Fruit fly (Drosophila melanogaster) whole organism, embryonic: ENCODE measurements around the gene Bili.

Source experiments
- Atf6 ChIP-seq: fragments of 200-800 bp; sonication (Bioruptor generic); IDR thresholded peaks from 2 replicates; pipeline ENCODE4 v1.3.6; 2022; ENCODE audit warnings: missing biosample characterization, missing genetic modification characterization
- BEAF-32 ChIP-seq: fragments of 200-800 bp; sonication (Bioruptor generic); optimal IDR thresholded peaks from 3 replicates; lab custom pipeline; 2017; ENCODE audit warnings: missing biosample characterization, missing genetic modification characterization, mild to moderate bottlenecking, moderate library complexity, missing genetic modification reagents
- Bgb ChIP-seq: fragments of 200-800 bp; sonication (Bioruptor generic); IDR thresholded peaks from 2 replicates; pipeline ENCODE4 v1.3.6; 2022; ENCODE audit warnings: missing biosample characterization, missing genetic modification characterization; ENCODE audit not compliant: partially characterized antibody
- BtbVII ChIP-seq: fragments of 200-800 bp; sonication (Bioruptor generic); optimal IDR thresholded peaks from 3 replicates; lab custom pipeline; 2017; ENCODE audit warnings: missing biosample characterization, mild to moderate bottlenecking, missing genetic modification characterization
- CG10209 ChIP-seq: fragments of 200-800 bp; sonication (Bioruptor generic); optimal IDR thresholded peaks from 3 replicates; lab custom pipeline; 2017; ENCODE audit warnings: missing biosample characterization, mild to moderate bottlenecking, missing genetic modification characterization, missing genetic modification reagents
- CG11695 ChIP-seq: fragments of 200-800 bp; sonication (Bioruptor generic); IDR thresholded peaks from 3 replicates; pipeline ENCODE4 v1.3.6; 2022; ENCODE audit warnings: missing biosample characterization, missing genetic modification characterization
- CG11723 ChIP-seq: fragments of 200-800 bp; sonication (Bioruptor generic); optimal IDR thresholded peaks from 2 replicates; lab custom pipeline; 2017; ENCODE audit warnings: missing biosample characterization, mild to moderate bottlenecking, missing genetic modification characterization
- CG12942 ChIP-seq: fragments of 200-800 bp; sonication (Bioruptor generic); optimal IDR thresholded peaks from 3 replicates; lab custom pipeline; 2016; ENCODE audit warnings: missing biosample characterization, missing genetic modification characterization
- CG14014 ChIP-seq: fragments of 200-800 bp; sonication (Bioruptor generic); IDR thresholded peaks from 2 replicates; pipeline ENCODE4 v1.3.6; 2022; ENCODE audit warnings: missing biosample characterization, missing genetic modification characterization
- CG14667 ChIP-seq: fragments of 200-800 bp; sonication (Bioruptor generic); IDR thresholded peaks from 2 replicates; pipeline ENCODE4 v1.3.6; 2022; ENCODE audit warnings: missing biosample characterization, missing genetic modification characterization
- CG15269 ChIP-seq: fragments of 200-800 bp; sonication (Bioruptor generic); optimal IDR thresholded peaks from 2 replicates; lab custom pipeline; 2018; ENCODE audit warnings: missing biosample characterization, mild to moderate bottlenecking, missing genetic modification characterization, moderate library complexity
- CG1647 ChIP-seq: fragments of 200-800 bp; sonication (Bioruptor generic); optimal IDR thresholded peaks from 3 replicates; lab custom pipeline; 2016; ENCODE audit warnings: missing biosample characterization, missing genetic modification characterization
- CG16863 ChIP-seq: fragments of 200-800 bp; sonication (Bioruptor generic); optimal IDR thresholded peaks from 3 replicates; lab custom pipeline; 2016; ENCODE audit warnings: missing biosample characterization, missing genetic modification characterization
- CG17361 ChIP-seq: fragments of 200-800 bp; sonication (Bioruptor generic); IDR thresholded peaks from 3 replicates; pipeline ENCODE4 v1.3.6; 2022; ENCODE audit warnings: missing biosample characterization, missing genetic modification characterization
- CG17612 ChIP-seq: fragments of 200-800 bp; sonication (Bioruptor generic); IDR thresholded peaks from 2 replicates; pipeline ENCODE4 v1.3.6; 2022; ENCODE audit warnings: missing biosample characterization, missing genetic modification characterization
- CG2116 ChIP-seq: fragments of 200-800 bp; sonication (Bioruptor generic); optimal IDR thresholded peaks from 3 replicates; lab custom pipeline; 2018; ENCODE audit warnings: missing biosample characterization, mild to moderate bottlenecking, missing genetic modification characterization
- CG34224 ChIP-seq: fragments of 200-800 bp; sonication (Bioruptor generic); IDR thresholded peaks from 3 replicates; pipeline ENCODE4 v1.3.6; 2022; ENCODE audit warnings: missing biosample characterization, missing genetic modification characterization; ENCODE audit not compliant: partially characterized antibody
- CG3838 ChIP-seq: fragments of 200-800 bp; sonication (Bioruptor generic); optimal IDR thresholded peaks from 3 replicates; lab custom pipeline; 2016; ENCODE audit warnings: missing biosample characterization, missing genetic modification characterization
- CG3847 ChIP-seq: fragments of 200-800 bp; sonication (Bioruptor generic); IDR thresholded peaks from 2 replicates; pipeline ENCODE4 v1.3.6; 2022; ENCODE audit warnings: missing biosample characterization, missing genetic modification characterization
- CG4617 ChIP-seq: fragments of 200-800 bp; sonication (Bioruptor generic); optimal IDR thresholded peaks from 3 replicates; lab custom pipeline; 2016; ENCODE audit warnings: missing biosample characterization, missing genetic modification characterization, borderline replicate concordance
- CG6683 ChIP-seq: fragments of 200-800 bp; sonication (Bioruptor generic); optimal IDR thresholded peaks from 2 replicates; lab custom pipeline; 2017; ENCODE audit warnings: missing biosample characterization, mild to moderate bottlenecking, missing genetic modification characterization, missing genetic modification reagents
- CG7556 ChIP-seq: fragments of 200-800 bp; sonication (Bioruptor generic); optimal IDR thresholded peaks from 2 replicates; lab custom pipeline; 2017; ENCODE audit warnings: missing biosample characterization, mild to moderate bottlenecking, missing genetic modification characterization
- CG9215 ChIP-seq: fragments of 200-800 bp; sonication (Bioruptor generic); IDR thresholded peaks from 2 replicates; pipeline ENCODE4 v1.3.6; 2022; ENCODE audit warnings: missing biosample characterization, missing genetic modification characterization
- CG9876 ChIP-seq: fragments of 200-800 bp; sonication (Bioruptor generic); optimal IDR thresholded peaks from 2 replicates; lab custom pipeline; 2016; ENCODE audit warnings: missing biosample characterization, missing genetic modification characterization
- Doc2 ChIP-seq: fragments of 200-800 bp; sonication (Bioruptor generic); IDR thresholded peaks from 2 replicates; pipeline ENCODE4 v1.3.6; 2022; ENCODE audit warnings: missing biosample characterization, missing genetic modification characterization
- E2f1 ChIP-seq: fragments of 200-800 bp; sonication (Bioruptor generic); IDR thresholded peaks from 2 replicates; pipeline ENCODE4 v1.3.6; 2022; ENCODE audit warnings: missing biosample characterization, missing genetic modification characterization
- GATAe ChIP-seq: fragments of 200-800 bp; sonication (Bioruptor generic); conservative IDR thresholded peaks from 2 replicates; pipeline ENCODE4 v1.3.6; 2022; ENCODE audit warnings: missing biosample characterization, missing genetic modification characterization
- HHEX ChIP-seq: fragments of 200-800 bp; sonication (Bioruptor generic); optimal IDR thresholded peaks from 3 replicates; lab custom pipeline; 2017; ENCODE audit warnings: missing biosample characterization, mild to moderate bottlenecking, missing genetic modification characterization, missing genetic modification reagents
- HLH4C ChIP-seq: fragments of 200-800 bp; sonication (Bioruptor generic); IDR thresholded peaks from 3 replicates; pipeline ENCODE4 v1.3.6; 2022; ENCODE audit warnings: missing biosample characterization, missing genetic modification characterization; ENCODE audit not compliant: partially characterized antibody
- Hey ChIP-seq: fragments of 200-800 bp; sonication (Bioruptor generic); optimal IDR thresholded peaks from 3 replicates; lab custom pipeline; 2018; ENCODE audit warnings: missing biosample characterization, mild to moderate bottlenecking, missing genetic modification characterization
- Hsf ChIP-seq: fragments of 200-800 bp; sonication (Bioruptor generic); optimal IDR thresholded peaks from 3 replicates; lab custom pipeline; 2016; ENCODE audit warnings: missing biosample characterization, missing genetic modification characterization
- Meics ChIP-seq: fragments of 200-800 bp; sonication (Bioruptor generic); optimal IDR thresholded peaks from 2 replicates; lab custom pipeline; 2017; ENCODE audit warnings: missing biosample characterization, mild to moderate bottlenecking, missing genetic modification characterization
- Neu2 ChIP-seq: fragments of 200-800 bp; sonication (Bioruptor generic); optimal IDR thresholded peaks from 3 replicates; lab custom pipeline; 2016; ENCODE audit warnings: missing biosample characterization, missing genetic modification characterization, borderline replicate concordance
- Tbp ChIP-seq: fragments of >200 bp; optimal IDR thresholded peaks from 2 replicates; lab custom pipeline; 2018; ENCODE audit warnings: missing biosample characterization, missing genetic modification characterization
- Xrp1 ChIP-seq: fragments of 200-800 bp; sonication (Bioruptor generic); IDR thresholded peaks from 2 replicates; pipeline ENCODE4 v1.3.6; 2022; ENCODE audit warnings: missing biosample characterization, missing genetic modification characterization
- ash1 ChIP-seq: fragments of 200-800 bp; sonication (Bioruptor generic); optimal IDR thresholded peaks from 2 replicates; lab custom pipeline; 2018; ENCODE audit warnings: missing biosample characterization, mild to moderate bottlenecking, missing genetic modification characterization
- bab2 ChIP-seq: fragments of 200-800 bp; sonication (Bioruptor generic); optimal IDR thresholded peaks from 2 replicates; lab custom pipeline; 2016; ENCODE audit warnings: missing biosample characterization, missing genetic modification characterization
- btn ChIP-seq: fragments of 200-800 bp; sonication (Bioruptor generic); optimal IDR thresholded peaks from 2 replicates; lab custom pipeline; 2016; ENCODE audit warnings: missing biosample characterization, missing genetic modification characterization
- corto ChIP-seq: fragments of 200-800 bp; sonication (Bioruptor generic); optimal IDR thresholded peaks from 2 replicates; lab custom pipeline; 2016; ENCODE audit warnings: missing biosample characterization, mild to moderate bottlenecking, missing genetic modification characterization, moderate library complexity
- crol ChIP-seq: fragments of 200-800 bp; sonication (Bioruptor generic); IDR thresholded peaks from 2 replicates; pipeline ENCODE4 v1.3.6; 2022; ENCODE audit warnings: missing biosample characterization, missing genetic modification characterization
- gce ChIP-seq: fragments of 200-800 bp; sonication (Bioruptor generic); IDR thresholded peaks from 3 replicates; pipeline ENCODE4 v1.3.6; 2022; ENCODE audit warnings: missing biosample characterization, missing genetic modification characterization
- grn ChIP-seq: fragments of 200-800 bp; sonication (Bioruptor generic); optimal IDR thresholded peaks from 3 replicates; lab custom pipeline; 2017; ENCODE audit warnings: missing biosample characterization, missing genetic modification characterization
- ind ChIP-seq: fragments of 200-800 bp; sonication (Bioruptor generic); optimal IDR thresholded peaks from 3 replicates; lab custom pipeline; 2016; ENCODE audit warnings: missing biosample characterization, missing genetic modification characterization
- maf-S ChIP-seq: fragments of 200-800 bp; sonication (Bioruptor generic); optimal IDR thresholded peaks from 2 replicates; lab custom pipeline; 2016; ENCODE audit warnings: missing biosample characterization, missing genetic modification characterization
- pan ChIP-seq, 4 experiments: fragments of >200 bp in 3 of 4; fragments of 200-800 bp in 1 of 4; sonication (Bioruptor generic) in 1 of 4; optimal IDR thresholded peaks in 3 of 4; IDR thresholded peaks in 1 of 4; 2 replicates each; pipeline versions ENCODE4 v1.3.6 to Lab custom; 2017 to 2022; ENCODE audit warnings: missing biosample characterization in 2 of 4, missing genetic modification characterization in 2 of 4, mixed read lengths in 1 of 4
- phol ChIP-seq: fragments of 200-800 bp; sonication (Bioruptor generic); optimal IDR thresholded peaks from 3 replicates; lab custom pipeline; 2018; ENCODE audit warnings: missing biosample characterization, mild to moderate bottlenecking, missing genetic modification characterization, moderate library complexity
- salm ChIP-seq: fragments of 200-800 bp; sonication (Bioruptor generic); optimal IDR thresholded peaks from 2 replicates; lab custom pipeline; 2018; ENCODE audit warnings: missing biosample characterization, mild to moderate bottlenecking, missing genetic modification characterization
- scrt ChIP-seq: fragments of 200-800 bp; sonication (Bioruptor generic); optimal IDR thresholded peaks from 2 replicates; lab custom pipeline; 2018; ENCODE audit warnings: missing biosample characterization, mild to moderate bottlenecking, missing genetic modification characterization, moderate library complexity
- sna ChIP-seq: fragments of 200-800 bp; sonication (Bioruptor generic); IDR thresholded peaks from 2 replicates; pipeline ENCODE4 v1.3.6; 2022; ENCODE audit warnings: missing biosample characterization, missing genetic modification characterization; ENCODE audit not compliant: partially characterized antibody
- trem ChIP-seq: fragments of 200-800 bp; optimal IDR thresholded peaks from 3 replicates; lab custom pipeline; 2019; ENCODE audit warnings: missing biosample characterization, mild to moderate bottlenecking, missing genetic modification characterization, moderate library complexity
- yki ChIP-seq: fragments of >200 bp; optimal IDR thresholded peaks from 3 replicates; lab custom pipeline; 2018

Bili gene

DNA sequence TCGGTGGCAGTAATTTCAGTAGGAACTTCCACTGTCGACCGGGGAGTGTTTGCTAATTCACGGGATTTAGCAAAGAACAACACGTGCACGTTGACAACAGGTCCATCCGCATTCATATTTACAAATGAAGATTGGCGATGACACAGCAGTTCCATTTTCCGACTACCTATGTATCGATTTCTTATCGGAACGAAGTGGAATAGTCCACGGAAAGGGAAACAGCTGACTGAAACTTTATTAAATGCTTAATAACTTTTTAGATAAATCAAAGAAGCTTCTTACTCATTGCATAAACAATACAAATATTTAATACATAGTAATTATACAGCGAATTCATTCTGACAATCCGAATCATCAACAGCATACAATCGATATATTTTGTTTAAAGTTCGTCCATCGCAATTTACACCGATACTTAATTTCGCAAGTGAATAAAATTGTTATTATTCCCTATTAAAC lies 3.8 kb upstream of the Bili start, which contains the start of the genes Mocs2A, Mocs2B and Clbn (continued):
- no peak for TF ChIP-seq Tbp (GFP tag; lab: Kevin White, UChicago)
- no peak for TF ChIP-seq CG9876 (GFP tag; lab: Kevin White, UChicago)
- peak; percentile 81 for TF ChIP-seq scrt (GFP tag; lab: Kevin White, UChicago)
- no peak; the same call in 1 of the 2 replicates for TF ChIP-seq CG3847 (GFP tag; lab: Robert Waterston, UW)
- no peak for TF ChIP-seq CG10209 (GFP tag; lab: Kevin White, UChicago)
- TF ChIP-seq CG14667 (GFP tag; lab: Robert Waterston, UW): no peak
- TF ChIP-seq CG17612 (GFP tag; lab: Robert Waterston, UW): no peak
- no peak for TF ChIP-seq crol (GFP tag; lab: Robert Waterston, UW)
- TF ChIP-seq CG6683 (GFP tag; lab: Kevin White, UChicago): no peak
- no peak for TF ChIP-seq Atf6 (GFP tag; lab: Robert Waterston, UW)
- TF ChIP-seq btn: no peak
- TF ChIP-seq grn (GFP tag; lab: Kevin White, UChicago): no peak
- no peak for TF ChIP-seq maf-S (GFP tag; lab: Kevin White, UChicago)
- TF ChIP-seq Meics (GFP tag; lab: Kevin White, UChicago): no peak
- TF ChIP-seq CG3838 (GFP tag; lab: Kevin White, UChicago): no peak
- TF ChIP-seq yki (lab: Kevin White, UChicago): no peak
- no peak for TF ChIP-seq Hey
- TF ChIP-seq E2f1 (GFP tag; lab: Robert Waterston, UW): no peak
- TF ChIP-seq CG2116 (GFP tag; lab: Kevin White, UChicago): peak; percentile 53
- no peak for TF ChIP-seq gce
- TF ChIP-seq phol (tag; lab: Kevin White, UChicago): peak; percentile 9
- TF ChIP-seq HHEX (GFP tag; lab: Kevin White, UChicago): no peak
- no peak for TF ChIP-seq CG9215
- no peak for TF ChIP-seq ind
- no peak for TF ChIP-seq bab2 (GFP tag; lab: Kevin White, UChicago)
- no peak for TF ChIP-seq CG11723 (GFP tag; lab: Kevin White, UChicago)
- TF ChIP-seq CG4617 (GFP tag; lab: Kevin White, UChicago): peak; percentile 30
- no peak for TF ChIP-seq GATAe (GFP tag; lab: Robert Waterston, UW)
- no peak for TF ChIP-seq CG15269 (tag; lab: Kevin White, UChicago)
- TF ChIP-seq CG11695 (GFP tag; lab: Robert Waterston, UW): no peak
- TF ChIP-seq sna (GFP tag; lab: Robert Waterston, UW): peak; percentile 81
- no peak for TF ChIP-seq CG17361 (GFP tag; lab: Robert Waterston, UW)
- TF ChIP-seq HLH4C: peak; percentile 77
- TF ChIP-seq corto (GFP tag; lab: Kevin White, UChicago): no peak
- TF ChIP-seq pan (optimal IDR thresholded peaks at IDR 0.05; lab: Kevin White, UChicago): no peak
- TF ChIP-seq pan (GFP tag; optimal IDR thresholded peaks at IDR 0.05 in 1 of 2, IDR thresholded peaks at IDR 0.05 in 1 of 2): no peak
- TF ChIP-seq ash1 (GFP tag; lab: Kevin White, UChicago): no peak
- TF ChIP-seq trem (tag; lab: Kevin White, UChicago): peak; percentile 15
- TF ChIP-seq BtbVII (GFP tag; lab: Kevin White, UChicago): no peak
- no peak for TF ChIP-seq Doc2 (GFP tag; lab: Robert Waterston, UW)
- no peak for TF ChIP-seq CG16863 (GFP tag; lab: Kevin White, UChicago)
- no peak for TF ChIP-seq CG12942 (GFP tag; lab: Kevin White, UChicago)
- no peak for TF ChIP-seq CG14014 (GFP tag; lab: Robert Waterston, UW)
- TF ChIP-seq CG1647 (GFP tag; lab: Kevin White, UChicago): no peak
- TF ChIP-seq BEAF-32: peak; percentile 75
- TF ChIP-seq Xrp1 (GFP tag; lab: Robert Waterston, UW): no peak
- no peak for TF ChIP-seq CG7556
- peak; percentile 69 for TF ChIP-seq Bgb
- TF ChIP-seq salm (tag; lab: Kevin White, UChicago): no peak
- no peak for TF ChIP-seq Neu2
- TF ChIP-seq CG34224 (GFP tag; lab: Robert Waterston, UW): peak; percentile 77
- TF ChIP-seq Hsf (GFP tag; lab: Kevin White, UChicago): no peak
